Worm (Caenorhabditis elegans): ENCODE measurements around the gene R05G6.1.

Gene R05G6.1

ce11 chrIV:7505866-7506488 is 26.5 kb upstream of the R05G6.1 start (continued):
- TF ChIP-seq egrh-3 (GFP tag; IDR thresholded peaks at IDR 0.05): no peak
- TF ChIP-seq Y53F4B.3 (GFP tag; IDR thresholded peaks at IDR 0.05): no peak
- peak; percentile 19; the same call in 1 of the 2 replicates for TF ChIP-seq let-526 (GFP tag; IDR thresholded peaks at IDR 0.05)
- 0 out of 2 replicates have a peak, but pooled peaks have one; percentile 21 for TF ChIP-seq Y56A3A.18 (GFP tag; IDR thresholded peaks at IDR 0.05)
- no peak for TF ChIP-seq egl-44 (GFP tag; IDR thresholded peaks at IDR 0.05)
- TF ChIP-seq dox-1 (GFP tag; IDR thresholded peaks at IDR 0.05): no peak
- TF ChIP-seq zfh-2 (GFP tag; conservative IDR thresholded peaks at IDR 0.05): no peak
- TF ChIP-seq cebp-1 (GFP tag; IDR thresholded peaks at IDR 0.05): no peak
- peak; percentile 65 for TF ChIP-seq cebp-1 (tag; optimal IDR thresholded peaks at IDR 0.05)
- TF ChIP-seq unc-62 (GFP tag; optimal IDR thresholded peaks at IDR 0.05): no peak
- peak; percentile 35 for TF ChIP-seq lin-40 (tag; optimal IDR thresholded peaks at IDR 0.05)
- TF ChIP-seq ZK185.1 (tag; optimal IDR thresholded peaks at IDR 0.05; ENCODE audit: poor library complexity, severe bottlenecking): peak; percentile 67
- no peak for TF ChIP-seq F57A8.1 (GFP tag; optimal IDR thresholded peaks at IDR 0.05)
- peak; percentile 22 for TF ChIP-seq F52B5.7 (tag; optimal IDR thresholded peaks at IDR 0.05)
- TF ChIP-seq chd-7 (tag; optimal IDR thresholded peaks at IDR 0.05): peak; percentile 62
- no peak for TF ChIP-seq K12H6.12 (tag; optimal IDR thresholded peaks at IDR 0.05)
- peak; percentile 79; the same call in 1 of the 2 replicates for TF ChIP-seq cebp-2 (GFP tag; IDR thresholded peaks at IDR 0.05)
- TF ChIP-seq tlf-1 (GFP tag; optimal IDR thresholded peaks at IDR 0.05): peak; percentile 77
- TF ChIP-seq lir-1 (GFP tag; conservative IDR thresholded peaks at IDR 0.05): peak; percentile 19; the same call in 1 of the 2 replicates
- TF ChIP-seq lin-26 (GFP tag; IDR thresholded peaks at IDR 0.05): peak; percentile 55; the same call in 1 of the 2 replicates
- TF ChIP-seq Y53G8AR.9 (GFP tag; conservative IDR thresholded peaks at IDR 0.05): peak; percentile 88
- TF ChIP-seq bed-2 (GFP tag; IDR thresholded peaks at IDR 0.05): no peak
- TF ChIP-seq attf-5 (GFP tag; optimal IDR thresholded peaks at IDR 0.05): peak; percentile 1
- peak; percentile 50 for TF ChIP-seq hmg-1.2 (GFP tag; IDR thresholded peaks at IDR 0.05)
- no peak for TF ChIP-seq B0019.2 (GFP tag; conservative IDR thresholded peaks at IDR 0.05)
- no peak for TF ChIP-seq madf-8 (GFP tag; conservative IDR thresholded peaks at IDR 0.05)
- peak; percentile 10 for TF ChIP-seq ztf-26 (tag; optimal IDR thresholded peaks at IDR 0.05)
- peak; percentile 88 for TF ChIP-seq repo-1 (tag; optimal IDR thresholded peaks at IDR 0.05)
- TF ChIP-seq mel-28 (tag; optimal IDR thresholded peaks at IDR 0.05; ENCODE audit: borderline replicate concordance): no peak
- no peak for TF ChIP-seq nhr-120 (GFP tag; IDR thresholded peaks at IDR 0.05)
- TF ChIP-seq ets-4 (GFP tag; optimal IDR thresholded peaks at IDR 0.05): no peak
- peak; percentile 68 for TF ChIP-seq T26A5.8 (tag; optimal IDR thresholded peaks at IDR 0.05)

- TF ChIP-seq B0035.1 (tag; optimal IDR thresholded peaks at IDR 0.05) (no peak), ets-4 (GFP tag; optimal IDR thresholded peaks at IDR 0.05) (peak; percentile 5), sptf-2 (GFP tag; optimal IDR thresholded peaks at IDR 0.05) (no peak), hmg-1.2 (GFP tag; IDR thresholded peaks at IDR 0.05) (0 out of 2 replicates have a peak, but pooled peaks have one; percentile 6), lin-35 (GFP tag; optimal IDR thresholded peaks at IDR 0.05) (no peak), B0261.1 (tag; optimal IDR thresholded peaks at IDR 0.05) (no peak), pbrm-1 (GFP tag; IDR thresholded peaks at IDR 0.05) (0 out of 2 replicates have a peak, but pooled peaks have one; percentile 25), nhr-80 (tag; optimal IDR thresholded peaks at IDR 0.05) (no peak), madf-6 (GFP tag; IDR thresholded peaks at IDR 0.05) (0 out of 2 replicates have a peak, but pooled peaks have one; percentile 9), him-1 (tag; optimal IDR thresholded peaks at IDR 0.05) (no peak), Y53G8AR.9 (GFP tag; conservative IDR thresholded peaks at IDR 0.05) (0 out of 2 replicates have a peak, but pooled peaks have one; percentile 46), sdz-38 (tag; optimal IDR thresholded peaks at IDR 0.05) (no peak), somi-1 (GFP tag; optimal IDR thresholded peaks at IDR 0.05) (no peak), attf-5 (GFP tag; optimal IDR thresholded peaks at IDR 0.05) (no peak), unc-62 (GFP tag; optimal IDR thresholded peaks at IDR 0.05) (no peak), F10E7.11 (tag; optimal IDR thresholded peaks at IDR 0.05) (no peak), F55B11.4 (tag; optimal IDR thresholded peaks at IDR 0.05; ENCODE audit: borderline replicate concordance, insufficient read depth) (no peak)
Observed at ce11 chrIV:7506711-7507110, 25.7 kb upstream of the R05G6.1 start.
